Worm (Caenorhabditis elegans): ENCODE measurements around the gene F54C9.3.

Gene F54C9.3

DNA sequence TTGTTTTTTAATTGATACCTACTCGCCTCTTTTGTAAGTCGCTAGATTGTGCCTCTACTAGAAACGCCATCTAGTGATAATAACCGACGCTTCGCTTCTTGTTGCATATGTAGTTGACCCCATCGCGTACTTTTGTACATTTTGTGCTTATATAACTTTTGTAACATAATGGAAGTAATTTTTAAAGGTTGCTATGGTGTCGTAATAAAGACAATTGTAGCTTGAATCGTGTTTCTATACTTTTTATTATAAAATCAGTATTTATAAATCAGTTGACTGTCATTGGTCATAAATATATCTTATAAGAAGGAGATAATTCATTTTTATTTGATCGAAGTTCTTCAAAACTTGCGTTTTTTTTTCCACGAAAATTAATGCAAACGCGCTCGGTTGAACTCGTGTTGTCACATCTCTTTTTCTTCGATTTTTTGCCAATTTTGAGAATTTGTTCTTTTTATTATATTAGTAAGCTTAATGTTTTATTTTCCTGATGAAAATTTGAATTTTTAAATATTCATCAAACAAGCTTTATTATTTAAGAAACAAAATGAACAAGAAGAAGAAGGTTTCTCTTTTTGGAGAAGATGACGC, 10.9 kb upstream of the F54C9.3 start, which contains the start of gene F54C9.9:
Gene F54C9.9, plus strand, starts transcription at position 541 of the 591 bp plus-strand sequence.
- TF ChIP-seq ceh-45 (GFP tag; IDR thresholded peaks at IDR 0.05) (no peak), tbx-2 (tag; optimal IDR thresholded peaks at IDR 0.05) (no peak), fax-1 (tag; optimal IDR thresholded peaks at IDR 0.05) (no peak), lim-6 (tag; optimal IDR thresholded peaks at IDR 0.05) (no peak), ets-4 (tag; optimal IDR thresholded peaks at IDR 0.05) (no peak)

- TF ChIP-seq npax-4 (tag; optimal IDR thresholded peaks at IDR 0.05) (no peak), ceh-24 (tag; optimal IDR thresholded peaks at IDR 0.05) (no peak), ztf-16 (tag; optimal IDR thresholded peaks at IDR 0.05) (no peak), sox-4 (tag; optimal IDR thresholded peaks at IDR 0.05) (no peak), lim-6 (tag; optimal IDR thresholded peaks at IDR 0.05) (no peak), dmd-4 (tag; optimal IDR thresholded peaks at IDR 0.05; ENCODE audit: borderline replicate concordance) (no peak), pax-1 (tag; optimal IDR thresholded peaks at IDR 0.05) (no peak), mec-3 (tag; optimal IDR thresholded peaks at IDR 0.05; ENCODE audit: borderline replicate concordance) (no peak), ceh-19 (GFP tag; optimal IDR thresholded peaks at IDR 0.05) (no peak), hlh-15 (tag; optimal IDR thresholded peaks at IDR 0.05) (no peak), madf-2 (tag; optimal IDR thresholded peaks at IDR 0.05) (no peak), ceh-48 (tag; optimal IDR thresholded peaks at IDR 0.05) (no peak), pha-2 (tag; optimal IDR thresholded peaks at IDR 0.05) (no peak), C08G9.2 (tag; optimal IDR thresholded peaks at IDR 0.05) (no peak), tbx-2 (tag; optimal IDR thresholded peaks at IDR 0.05) (no peak), pha-4 (tag; optimal IDR thresholded peaks at IDR 0.05) (no peak), sdc-2 (tag; optimal IDR thresholded peaks at IDR 0.05) (no peak), F13H6.1 (tag; optimal IDR thresholded peaks at IDR 0.05) (no peak), pqm-1 (tag; optimal IDR thresholded peaks at IDR 0.05) (no peak), ceh-31 (tag; optimal IDR thresholded peaks at IDR 0.05) (no peak)
Measured at ce11 chrII:8575184-8575583, 8.5 kb upstream of the F54C9.3 start, which contains the start of gene puf-5. Gene puf-5 (plus strand): TSS chrII:8575541.

DNA sequence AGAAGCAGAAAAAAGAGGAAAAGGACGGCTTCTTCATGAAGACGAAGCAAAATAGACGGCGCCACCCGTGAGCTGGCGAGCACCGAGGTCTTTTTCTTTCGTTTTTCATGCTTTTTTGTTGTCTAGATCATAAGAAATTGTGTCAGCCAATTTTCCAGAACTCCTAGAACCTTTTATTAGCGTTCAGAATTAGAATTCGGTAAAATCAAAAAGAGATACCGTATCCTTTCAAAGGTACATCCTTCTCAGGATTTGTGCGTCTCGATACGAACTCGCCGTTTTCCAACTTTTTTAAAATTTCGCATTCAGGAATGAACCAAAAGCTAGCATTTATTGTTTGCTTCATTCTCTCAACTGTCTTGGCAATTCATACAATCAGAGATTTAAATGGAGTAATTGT, 6.4 kb upstream of the F54C9.3 start, which contains the start of gene F54C9.7:
Gene F54C9.7, plus strand, starts transcription at position 301 of the 400 bp plus-strand sequence.
- TF ChIP-seq pha-4 (tag; optimal IDR thresholded peaks at IDR 0.05), result no peak
- TF ChIP-seq tbx-2 (tag; optimal IDR thresholded peaks at IDR 0.05), result no peak
- TF ChIP-seq unc-86 (tag; optimal IDR thresholded peaks at IDR 0.05), result no peak
- TF ChIP-seq sdc-2 (tag; optimal IDR thresholded peaks at IDR 0.05), result no peak
- no peak for TF ChIP-seq ceh-9 (tag; optimal IDR thresholded peaks at IDR 0.05)
- no peak for TF ChIP-seq hlh-13 (GFP tag; optimal IDR thresholded peaks at IDR 0.05)
- TF ChIP-seq ref-2 (tag; optimal IDR thresholded peaks at IDR 0.05), result no peak
- TF ChIP-seq elt-4 (tag; optimal IDR thresholded peaks at IDR 0.05), result no peak
- no peak for TF ChIP-seq ceh-31 (tag; optimal IDR thresholded peaks at IDR 0.05)
- TF ChIP-seq dmd-4 (tag; optimal IDR thresholded peaks at IDR 0.05; ENCODE audit: borderline replicate concordance), result no peak
- TF ChIP-seq fax-1 (tag; optimal IDR thresholded peaks at IDR 0.05), result no peak
- TF ChIP-seq lim-6 (tag; optimal IDR thresholded peaks at IDR 0.05), result no peak
- no peak for TF ChIP-seq ceh-19 (GFP tag; optimal IDR thresholded peaks at IDR 0.05)
- no peak for TF ChIP-seq ceh-45 (GFP tag; IDR thresholded peaks at IDR 0.05)
- no peak for TF ChIP-seq K02D7.2 (tag; optimal IDR thresholded peaks at IDR 0.05)
- TF ChIP-seq ceh-14 (tag; optimal IDR thresholded peaks at IDR 0.05), result no peak

DNA sequence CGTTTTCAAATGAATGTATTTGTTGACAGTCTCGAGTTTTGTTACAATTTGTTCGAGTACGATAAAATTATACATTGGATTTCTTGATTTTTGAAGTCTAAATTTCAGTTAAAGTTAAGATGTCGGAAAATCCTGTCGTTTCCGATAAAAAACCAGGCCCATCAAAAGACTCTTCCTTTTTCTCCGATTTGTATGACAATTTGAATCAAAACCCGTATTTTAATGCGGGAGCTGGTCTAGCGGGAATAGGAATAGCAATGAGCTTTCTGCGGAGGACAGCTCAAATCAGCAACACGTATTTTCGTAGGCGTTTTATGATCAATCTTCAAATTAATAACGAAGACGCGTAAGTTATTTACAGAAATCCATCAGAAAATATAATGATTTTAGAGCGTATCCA, 4.3 kb upstream of the F54C9.3 start, which contains the start of gene bcs-1:
Gene bcs-1, plus strand, starts transcription at position 109 of the 400 bp plus-strand sequence.
- no peak for TF ChIP-seq pqm-1 (tag; optimal IDR thresholded peaks at IDR 0.05)
- TF ChIP-seq pha-2 (tag; optimal IDR thresholded peaks at IDR 0.05), result no peak
- no peak for TF ChIP-seq ceh-30 (tag; optimal IDR thresholded peaks at IDR 0.05)
- TF ChIP-seq dve-1 (tag; optimal IDR thresholded peaks at IDR 0.05), result no peak
- no peak for TF ChIP-seq tbx-2 (tag; optimal IDR thresholded peaks at IDR 0.05)
- no peak for TF ChIP-seq mec-3 (tag; optimal IDR thresholded peaks at IDR 0.05; ENCODE audit: borderline replicate concordance)
- no peak for TF ChIP-seq T23F11.4 (GFP tag; optimal IDR thresholded peaks at IDR 0.05)
- TF ChIP-seq unc-42 (tag; optimal IDR thresholded peaks at IDR 0.05), result no peak
- TF ChIP-seq unc-55 (GFP tag; optimal IDR thresholded peaks at IDR 0.05), result no peak
- TF ChIP-seq ceh-9 (tag; optimal IDR thresholded peaks at IDR 0.05), result no peak
- TF ChIP-seq ceh-18 (tag; optimal IDR thresholded peaks at IDR 0.05), result no peak
- TF ChIP-seq hlh-8 (tag; optimal IDR thresholded peaks at IDR 0.05), result no peak
- no peak for TF ChIP-seq odd-2 (tag; optimal IDR thresholded peaks at IDR 0.05)
- TF ChIP-seq gmeb-2 (tag; optimal IDR thresholded peaks at IDR 0.05), result no peak
- TF ChIP-seq ceh-14 (tag; optimal IDR thresholded peaks at IDR 0.05), result no peak
- no peak for TF ChIP-seq fkh-10 (GFP tag; optimal IDR thresholded peaks at IDR 0.05)
- no peak for TF ChIP-seq ceh-48 (tag; optimal IDR thresholded peaks at IDR 0.05)
- no peak for TF ChIP-seq zip-5 (tag; optimal IDR thresholded peaks at IDR 0.05)
- no peak for TF ChIP-seq sox-2 (GFP tag; IDR thresholded peaks at IDR 0.05)
- no peak for TF ChIP-seq dmd-4 (tag; optimal IDR thresholded peaks at IDR 0.05; ENCODE audit: borderline replicate concordance)
